Fruit fly (Drosophila melanogaster) whole organism, embryonic: ENCODE measurements around the gene CG14227.

Experiments used
- CG10267 ChIP-seq: fragments of 200-800 bp; sonication (Bioruptor generic); optimal IDR thresholded peaks from 2 replicates; lab custom pipeline; 2018; ENCODE audit warnings: missing biosample characterization, mild to moderate bottlenecking, missing genetic modification characterization, moderate library complexity
- CG11247 ChIP-seq: fragments of 200-800 bp; sonication (Bioruptor generic); IDR thresholded peaks from 2 replicates; pipeline ENCODE4 v1.3.6; 2022; ENCODE audit warnings: missing biosample characterization, missing genetic modification characterization
- CG13296 ChIP-seq: fragments of 200-800 bp; sonication (Bioruptor generic); optimal IDR thresholded peaks from 3 replicates; lab custom pipeline; 2018; ENCODE audit warnings: missing biosample characterization, mild to moderate bottlenecking, missing genetic modification characterization
- CG14014 ChIP-seq: fragments of 200-800 bp; sonication (Bioruptor generic); IDR thresholded peaks from 2 replicates; pipeline ENCODE4 v1.3.6; 2022; ENCODE audit warnings: missing biosample characterization, missing genetic modification characterization
- CG1529 ChIP-seq: fragments of 200-800 bp; sonication (Bioruptor generic); optimal IDR thresholded peaks from 3 replicates; lab custom pipeline; 2018; ENCODE audit warnings: missing biosample characterization, missing genetic modification characterization
- CG1603 ChIP-seq: fragments of 200-800 bp; sonication (Bioruptor generic); optimal IDR thresholded peaks from 2 replicates; lab custom pipeline; 2019; ENCODE audit warnings: missing biosample characterization, mild to moderate bottlenecking, missing genetic modification characterization, moderate library complexity
- CG17361 ChIP-seq: fragments of 200-800 bp; sonication (Bioruptor generic); IDR thresholded peaks from 3 replicates; pipeline ENCODE4 v1.3.6; 2022; ENCODE audit warnings: missing biosample characterization, missing genetic modification characterization
- CG18011 ChIP-seq: fragments of 200-800 bp; sonication (Bioruptor generic); optimal IDR thresholded peaks from 2 replicates; lab custom pipeline; 2017; ENCODE audit warnings: missing biosample characterization, missing genetic modification characterization, mild to moderate bottlenecking, moderate library complexity, missing genotype
- CG18262 ChIP-seq: fragments of 200-800 bp; optimal IDR thresholded peaks from 3 replicates; lab custom pipeline; 2019; ENCODE audit warnings: missing biosample characterization, mild to moderate bottlenecking, missing genetic modification characterization, moderate library complexity
- CG2678 ChIP-seq: fragments of 200-800 bp; sonication (Bioruptor generic); optimal IDR thresholded peaks from 3 replicates; lab custom pipeline; 2019; ENCODE audit warnings: missing biosample characterization, mild to moderate bottlenecking, missing genetic modification characterization, moderate library complexity
- CG6813 ChIP-seq: fragments of 200-800 bp; sonication (Bioruptor generic); optimal IDR thresholded peaks from 2 replicates; lab custom pipeline; 2017; ENCODE audit warnings: missing biosample characterization, missing genetic modification characterization, mild to moderate bottlenecking, moderate library complexity, missing genetic modification reagents
- Dad ChIP-seq: fragments of 200-800 bp; sonication (Bioruptor generic); optimal IDR thresholded peaks from 3 replicates; lab custom pipeline; 2016; ENCODE audit warnings: missing biosample characterization, missing genetic modification characterization
- Dip3 ChIP-seq: fragments of 200-800 bp; sonication (Bioruptor generic); optimal IDR thresholded peaks from 3 replicates; lab custom pipeline; 2016; ENCODE audit warnings: missing biosample characterization, missing genetic modification characterization
- Dll ChIP-seq: fragments of 200-800 bp; sonication (Bioruptor generic); IDR thresholded peaks from 4 replicates; pipeline ENCODE4 v1.3.6; 2022; ENCODE audit warnings: missing biosample characterization, missing genetic modification characterization; ENCODE audit not compliant: partially characterized antibody
- Elba2 ChIP-seq: fragments of 200-800 bp; sonication (Bioruptor generic); optimal IDR thresholded peaks from 3 replicates; lab custom pipeline; 2016; ENCODE audit warnings: missing biosample characterization, missing genetic modification characterization
- Ets65A ChIP-seq: fragments of 200-800 bp; sonication (Bioruptor generic); peaks from one replicate; lab custom pipeline; 2016; ENCODE audit warnings: missing biosample characterization, missing genetic modification characterization
- Fer1 ChIP-seq: fragments of 200-800 bp; sonication (Bioruptor generic); optimal IDR thresholded peaks from 2 replicates; lab custom pipeline; 2017; ENCODE audit warnings: missing biosample characterization, mild to moderate bottlenecking, missing genetic modification characterization
- H2.0 ChIP-seq: fragments of 200-800 bp; sonication (Bioruptor generic); IDR thresholded peaks from 2 replicates; pipeline ENCODE4 v1.3.6; 2022; ENCODE audit warnings: missing biosample characterization, missing genetic modification characterization
- HLHmδ ChIP-seq: fragments of 200-800 bp; sonication (Bioruptor generic); optimal IDR thresholded peaks from 2 replicates; lab custom pipeline; 2018; ENCODE audit warnings: missing biosample characterization, mild to moderate bottlenecking, missing genetic modification characterization, moderate library complexity
- MBD-R2 ChIP-seq: fragments of 200-800 bp; sonication (Bioruptor generic); IDR thresholded peaks from 2 replicates; pipeline ENCODE4 v1.3.6; 2022; ENCODE audit warnings: missing biosample characterization, missing genetic modification characterization
- Mad ChIP-seq: fragments of 200-800 bp; sonication (Bioruptor generic); optimal IDR thresholded peaks from 2 replicates; lab custom pipeline; 2016; ENCODE audit warnings: missing biosample characterization, missing genetic modification characterization
- NK7.1 ChIP-seq: fragments of 200-800 bp; sonication (Bioruptor generic); optimal IDR thresholded peaks from 3 replicates; lab custom pipeline; 2016; ENCODE audit warnings: missing biosample characterization, missing genetic modification characterization
- Scr ChIP-seq: fragments of 200-800 bp; sonication (Bioruptor generic); IDR thresholded peaks from 2 replicates; pipeline ENCODE4 v1.3.6; 2022; ENCODE audit warnings: missing biosample characterization, missing genetic modification characterization; ENCODE audit not compliant: partially characterized antibody
- TFAM ChIP-seq: fragments of 200-800 bp; sonication (Bioruptor generic); optimal IDR thresholded peaks from 2 replicates; lab custom pipeline; 2017; ENCODE audit warnings: missing biosample characterization, missing genetic modification characterization, inconsistent platforms
- ato ChIP-seq: fragments of 200-800 bp; sonication (Bioruptor generic); IDR thresholded peaks from 2 replicates; pipeline ENCODE4 v1.3.6; 2022; ENCODE audit warnings: missing biosample characterization, missing genetic modification characterization; ENCODE audit not compliant: partially characterized antibody
- bab2 ChIP-seq: fragments of 200-800 bp; sonication (Bioruptor generic); optimal IDR thresholded peaks from 2 replicates; lab custom pipeline; 2016; ENCODE audit warnings: missing biosample characterization, missing genetic modification characterization
- bsh ChIP-seq, 2 experiments: fragments of 200-800 bp; sonication (Bioruptor generic); optimal IDR thresholded peaks; 2 replicates each; lab custom pipeline; 2017 to 2018; ENCODE audit warnings: mild to moderate bottlenecking in 2 of 2, missing biosample characterization in 2 of 2, missing genetic modification characterization in 2 of 2, moderate library complexity in 1 of 2
- dm ChIP-seq: fragments of 200-800 bp; sonication (Bioruptor generic); optimal IDR thresholded peaks from 3 replicates; lab custom pipeline; 2016; ENCODE audit warnings: missing biosample characterization, missing genetic modification characterization
- ewg ChIP-seq: fragments of 200-800 bp; sonication (Bioruptor generic); optimal IDR thresholded peaks from 3 replicates; lab custom pipeline; 2017; ENCODE audit warnings: mild to moderate bottlenecking, missing biosample characterization, missing genetic modification reagents, missing genetic modification characterization
- hth ChIP-seq: fragments of >200 bp; optimal IDR thresholded peaks from 2 replicates; lab custom pipeline; 2017; ENCODE audit warnings: inconsistent platforms
- kni ChIP-seq: fragments of 200-800 bp; sonication (Bioruptor generic); optimal IDR thresholded peaks from 3 replicates; lab custom pipeline; 2017; ENCODE audit warnings: mild to moderate bottlenecking, missing biosample characterization, missing genetic modification reagents, missing genetic modification characterization
- mld ChIP-seq: fragments of 200-800 bp; sonication (Bioruptor generic); IDR thresholded peaks from 3 replicates; pipeline ENCODE4 v1.3.6; 2022; ENCODE audit warnings: missing biosample characterization, missing genetic modification characterization; ENCODE audit not compliant: partially characterized antibody
- nerfin-2 ChIP-seq: fragments of 200-800 bp; sonication (Bioruptor generic); IDR thresholded peaks from 2 replicates; pipeline ENCODE4 v1.3.6; 2022; ENCODE audit warnings: missing biosample characterization, missing genetic modification characterization; ENCODE audit not compliant: partially characterized antibody
- nmo ChIP-seq: fragments of 200-800 bp; sonication (Bioruptor generic); optimal IDR thresholded peaks from 2 replicates; lab custom pipeline; 2018; ENCODE audit warnings: missing biosample characterization, mild to moderate bottlenecking, missing genetic modification characterization, moderate library complexity
- pan ChIP-seq, 4 experiments: fragments of >200 bp in 3 of 4; fragments of 200-800 bp in 1 of 4; sonication (Bioruptor generic) in 1 of 4; optimal IDR thresholded peaks in 3 of 4; IDR thresholded peaks in 1 of 4; 2 replicates each; pipeline versions ENCODE4 v1.3.6 to Lab custom; 2017 to 2022; ENCODE audit warnings: missing biosample characterization in 2 of 4, missing genetic modification characterization in 2 of 4, mixed read lengths in 1 of 4
- pho ChIP-seq: fragments of 200-800 bp; sonication (Bioruptor generic); optimal IDR thresholded peaks from 2 replicates; lab custom pipeline; 2016; ENCODE audit warnings: missing biosample characterization, missing genetic modification characterization
- schlank ChIP-seq: fragments of 200-800 bp; sonication (Bioruptor generic); optimal IDR thresholded peaks from 2 replicates; lab custom pipeline; 2018; ENCODE audit warnings: missing biosample characterization, mild to moderate bottlenecking, missing genetic modification characterization
- sisA ChIP-seq: fragments of 200-800 bp; sonication (Bioruptor generic); IDR thresholded peaks from 2 replicates; pipeline ENCODE4 v1.3.6; 2022; ENCODE audit warnings: missing biosample characterization, missing genetic modification characterization
- ssp ChIP-seq: fragments of 200-800 bp; sonication (Bioruptor generic); IDR thresholded peaks from 2 replicates; pipeline ENCODE4 v1.3.6; 2022; ENCODE audit warnings: missing biosample characterization, missing genetic modification characterization
- trem ChIP-seq: fragments of 200-800 bp; optimal IDR thresholded peaks from 3 replicates; lab custom pipeline; 2019; ENCODE audit warnings: missing biosample characterization, mild to moderate bottlenecking, missing genetic modification characterization, moderate library complexity
- twi ChIP-seq: fragments of 200-800 bp; optimal IDR thresholded peaks from 2 replicates; lab custom pipeline; 2019; ENCODE audit warnings: missing biosample characterization, mild to moderate bottlenecking, missing genetic modification characterization, moderate library complexity
- tx ChIP-seq: fragments of 200-800 bp; sonication (Bioruptor generic); optimal IDR thresholded peaks from 2 replicates; lab custom pipeline; 2016; ENCODE audit warnings: missing biosample characterization, missing genetic modification characterization

CG14227 gene

dm6 chrX:19663859-19664728 is 24.7 kb downstream of the CG14227 start, which contains the start of the genes CG14223 and Ssu72 (continued):
- TF ChIP-seq hth (lab: Kevin White, UChicago) (no peak), Dad (no peak), CG11247 (no peak), CG18262 (tag; lab: Kevin White, UChicago) (peak; percentile 8), Dll (GFP tag; lab: Robert Waterston, UW) (peak; percentile 89), Elba2 (GFP tag; lab: Kevin White, UChicago) (no peak), CG10267 (tag; lab: Kevin White, UChicago) (peak; percentile 86), schlank (no peak), Ets65A (GFP tag; lab: Kevin White, UChicago) (peak; percentile 38), tx (no peak), HLHmδ (GFP tag; lab: Kevin White, UChicago) (no peak), CG6813 (GFP tag; lab: Kevin White, UChicago) (no peak), Scr (GFP tag; lab: Robert Waterston, UW) (peak; percentile 84), bab2 (GFP tag; lab: Kevin White, UChicago) (no peak), ssp (GFP tag; lab: Robert Waterston, UW) (no peak), TFAM (GFP tag; lab: Kevin White, UChicago) (no peak), ewg (GFP tag; lab: Kevin White, UChicago) (no peak), pho (no peak), CG18011 (GFP tag; lab: Kevin White, UChicago) (no peak), pan (optimal IDR thresholded peaks at IDR 0.05; lab: Kevin White, UChicago) (no peak), pan (GFP tag; optimal IDR thresholded peaks at IDR 0.05 in 1 of 2, IDR thresholded peaks at IDR 0.05 in 1 of 2) (no peak), nmo (GFP tag; lab: Kevin White, UChicago) (no peak), ato (GFP tag; lab: Robert Waterston, UW) (peak; percentile 64), sisA (GFP tag; lab: Robert Waterston, UW) (no peak; the same call in 1 of the 2 replicates), kni (GFP tag; lab: Kevin White, UChicago) (no peak), H2.0 (GFP tag; lab: Robert Waterston, UW) (no peak), CG17361 (GFP tag; lab: Robert Waterston, UW) (no peak; the same call in 2 of the 3 replicates), nerfin-2 (GFP tag; lab: Robert Waterston, UW) (peak; percentile 70), CG13296 (GFP tag; lab: Kevin White, UChicago) (no peak), bsh (GFP tag; optimal IDR thresholded peaks at IDR 0.05; lab: Kevin White, UChicago) (no peak), trem (tag; lab: Kevin White, UChicago) (peak; percentile 6), Mad (GFP tag; lab: Kevin White, UChicago) (no peak), NK7.1 (GFP tag; lab: Kevin White, UChicago) (no peak), dm (GFP tag; lab: Kevin White, UChicago) (no peak), MBD-R2 (GFP tag; lab: Robert Waterston, UW) (peak; percentile 45), Dip3 (GFP tag; lab: Kevin White, UChicago) (no peak), CG1529 (GFP tag; lab: Kevin White, UChicago) (no peak), Fer1 (no peak), CG1603 (tag; lab: Kevin White, UChicago) (peak; percentile 45), twi (tag; lab: Kevin White, UChicago) (no peak), mld (GFP tag; lab: Robert Waterston, UW) (0 out of 3 replicates have a peak, but pooled peaks have one; percentile 44), CG14014 (no peak), CG2678 (no peak)
- TF ChIP-seq, all 482 proteins: peak for 70
